Fruit fly (Drosophila melanogaster) whole organism, wandering third instar larva: Measurements from ENCODE around the gene CG32163.

Experiments used
- Abd-B ChIP-seq: fragments of >200 bp; optimal IDR thresholded peaks from 2 replicates; lab custom pipeline; 2017; ENCODE audit warnings: missing biosample characterization, missing genetic modification characterization
- CG32264 ChIP-seq: fragments of 200-800 bp; sonication (Bioruptor generic); optimal IDR thresholded peaks from 2 replicates; lab custom pipeline; 2016; ENCODE audit warnings: missing biosample characterization, missing genetic modification characterization
- CrebA ChIP-seq: fragments of 200-800 bp; sonication (Bioruptor generic); optimal IDR thresholded peaks from 2 replicates; lab custom pipeline; 2016; ENCODE audit warnings: missing biosample characterization, mild to moderate bottlenecking, missing genetic modification characterization, borderline replicate concordance
- Dfd ChIP-seq: fragments of >200 bp; optimal IDR thresholded peaks from 2 replicates; lab custom pipeline; 2017; ENCODE audit warnings: missing biosample characterization, missing genetic modification characterization
- Dif ChIP-seq: fragments of 200-275, 200-300 bp; sonication (Bioruptor generic); optimal IDR thresholded peaks from 2 replicates; lab custom pipeline; 2018; ENCODE audit warnings: missing biosample characterization, missing genetic modification characterization; ENCODE audit not compliant: partially characterized antibody
- GATAd ChIP-seq: sonication (Bioruptor generic); optimal IDR thresholded peaks from 2 replicates; lab custom pipeline; 2016; ENCODE audit warnings: missing biosample characterization, missing genetic modification characterization
- HLH106 ChIP-seq: fragments of 200-800 bp; optimal IDR thresholded peaks from 3 replicates; lab custom pipeline; 2019; ENCODE audit warnings: missing biosample characterization, mild to moderate bottlenecking, missing genetic modification characterization, moderate library complexity
- Hr78 ChIP-seq: fragments of >200 bp; optimal IDR thresholded peaks from 2 replicates; lab custom pipeline; 2017; ENCODE audit warnings: missing biosample characterization, missing genetic modification characterization
- Hr83 ChIP-seq: fragments of 200-300 bp; sonication (Bioruptor generic); optimal IDR thresholded peaks from 2 replicates; lab custom pipeline; 2016; ENCODE audit warnings: missing biosample characterization, mild to moderate bottlenecking, missing genetic modification characterization, moderate library complexity; ENCODE audit not compliant: poor library complexity, severe bottlenecking
- Jra ChIP-seq: sonication (Bioruptor generic); optimal IDR thresholded peaks from 2 replicates; lab custom pipeline; 2016; ENCODE audit warnings: missing biosample characterization, missing genetic modification characterization
- OdsH ChIP-seq: fragments of 200-800 bp; sonication (Bioruptor generic); optimal IDR thresholded peaks from 2 replicates; lab custom pipeline; 2016; ENCODE audit warnings: missing biosample characterization, mild to moderate bottlenecking, missing genetic modification characterization
- Vsx2 ChIP-seq: fragments of 200-300, 225-300 bp; sonication (Bioruptor generic); optimal IDR thresholded peaks from 2 replicates; lab custom pipeline; 2018; ENCODE audit warnings: missing biosample characterization, missing genetic modification characterization; ENCODE audit not compliant: partially characterized antibody
- br ChIP-seq: fragments of 200-800 bp; sonication (Bioruptor generic); optimal IDR thresholded peaks from 2 replicates; lab custom pipeline; 2016; ENCODE audit warnings: missing biosample characterization, missing genetic modification characterization
- brk ChIP-seq: fragments of 200-800 bp; sonication (Bioruptor generic); optimal IDR thresholded peaks from 2 replicates; lab custom pipeline; 2016; ENCODE audit warnings: missing biosample characterization, mild to moderate bottlenecking, missing genetic modification characterization
- dl ChIP-seq, 2 experiments: fragments of 175-275, 200-275 bp in 1 of 2; fragments of 200-275 bp in 1 of 2; sonication (Bioruptor generic); optimal IDR thresholded peaks; lab custom pipeline; 2018; ENCODE audit warnings: mild to moderate bottlenecking in 2 of 2, missing biosample characterization in 2 of 2, missing genetic modification characterization in 2 of 2, moderate library complexity in 2 of 2; ENCODE audit not compliant: partially characterized antibody in 2 of 2, insufficient read depth in 1 of 2
- dmrt93B ChIP-seq: fragments of 200-800 bp; sonication (Bioruptor generic); optimal IDR thresholded peaks from 2 replicates; lab custom pipeline; 2018; ENCODE audit warnings: missing biosample characterization, mild to moderate bottlenecking, missing genetic modification characterization
- dsf ChIP-seq: sonication (Bioruptor generic); optimal IDR thresholded peaks from 2 replicates; lab custom pipeline; 2016; ENCODE audit warnings: missing biosample characterization, missing genetic modification characterization, borderline replicate concordance
- ey ChIP-seq: fragments of 200-800 bp; sonication (Bioruptor generic); optimal IDR thresholded peaks from 2 replicates; lab custom pipeline; 2016; ENCODE audit warnings: missing biosample characterization, missing genetic modification characterization
- foxo ChIP-seq, 2 experiments: fragments of 200-800 bp; sonication (Bioruptor generic); optimal IDR thresholded peaks; 2 replicates in 1 of 2; 3 replicates in 1 of 2; lab custom pipeline; 2016 to 2017; ENCODE audit warnings: missing biosample characterization in 2 of 2, missing genetic modification characterization in 2 of 2
- h ChIP-seq: fragments of 200-800 bp; sonication (Bioruptor generic); optimal IDR thresholded peaks from 3 replicates; lab custom pipeline; 2016; ENCODE audit warnings: missing biosample characterization, mild to moderate bottlenecking, missing genetic modification characterization
- jim ChIP-seq: fragments of 175-275, 200-325 bp; sonication (Bioruptor generic); optimal IDR thresholded peaks from 2 replicates; lab custom pipeline; 2016; ENCODE audit warnings: missing biosample characterization, mild to moderate bottlenecking, missing genetic modification characterization
- pan ChIP-seq: fragments of >200 bp; optimal IDR thresholded peaks from 2 replicates; lab custom pipeline; 2017
- rgr ChIP-seq: fragments of 200-800 bp; sonication (Bioruptor generic); optimal IDR thresholded peaks from 3 replicates; lab custom pipeline; 2016; ENCODE audit warnings: missing biosample characterization, mild to moderate bottlenecking, missing genetic modification characterization
- sage ChIP-seq: fragments of 200-800 bp; sonication (Bioruptor generic); optimal IDR thresholded peaks from 2 replicates; lab custom pipeline; 2016; ENCODE audit warnings: missing biosample characterization, mild to moderate bottlenecking, missing genetic modification characterization
- sv ChIP-seq: fragments of 200-800 bp; sonication (Bioruptor generic); optimal IDR thresholded peaks from 3 replicates; lab custom pipeline; 2016; ENCODE audit warnings: missing biosample characterization, missing genetic modification characterization
- usp ChIP-seq: fragments of >200 bp; optimal IDR thresholded peaks from 2 replicates; lab custom pipeline; 2017; ENCODE audit warnings: missing biosample characterization, missing genetic modification characterization
- woc ChIP-seq: sonication (Bioruptor generic); optimal IDR thresholded peaks from 2 replicates; lab custom pipeline; 2016; ENCODE audit warnings: missing biosample characterization, mild to moderate bottlenecking, missing genetic modification characterization

Gene CG32163

DNA sequence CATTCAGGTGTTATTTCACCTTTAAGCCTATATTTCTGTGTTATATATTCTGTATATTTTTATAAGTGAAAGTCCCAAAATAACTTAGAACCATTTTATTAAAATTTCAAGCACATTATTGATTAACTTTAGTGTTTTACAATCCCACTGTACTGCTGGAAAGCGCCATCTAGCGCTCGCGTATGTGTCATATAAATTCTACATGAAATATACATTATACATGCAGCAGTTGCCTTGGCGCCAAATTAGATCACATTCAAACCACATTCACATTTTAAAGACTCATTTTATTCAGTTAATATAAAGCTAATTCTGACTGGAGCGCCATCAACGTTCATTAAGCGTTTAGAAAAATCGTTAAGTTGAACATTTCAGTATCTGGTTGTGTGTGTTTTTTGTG lies 23.6 kb upstream of the CG32163 start:
- no peak for TF ChIP-seq sage (GFP tag; lab: Kevin White, UChicago)
- peak in 1 of 2 experiments; percentile 4 for TF ChIP-seq foxo (GFP tag; optimal IDR thresholded peaks at IDR 0.05; lab: Kevin White, UChicago)
- TF ChIP-seq, all 38 proteins: peak for 1

DNA sequence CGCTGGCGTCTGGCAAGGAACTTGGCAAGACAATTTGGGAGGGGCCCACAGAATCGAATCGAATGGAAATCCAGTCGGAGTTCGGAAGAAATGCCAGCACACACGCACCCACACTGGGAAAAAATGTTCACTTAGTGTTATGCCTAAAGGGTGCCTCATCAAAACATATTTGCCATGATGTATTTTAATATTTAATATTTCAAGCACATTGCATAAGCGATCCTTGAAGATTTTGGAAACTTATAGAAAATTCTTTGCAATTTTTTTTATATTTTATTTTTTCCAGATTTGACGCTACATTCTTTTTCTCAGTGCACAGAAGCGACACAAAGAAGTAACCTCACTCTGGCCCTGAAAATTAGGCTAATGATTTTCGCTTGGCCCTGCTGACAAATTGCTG lies 20.9 kb upstream of the CG32163 start:
- TF ChIP-seq jim (GFP tag; lab: Kevin White, UChicago): no peak
- TF ChIP-seq pan: no peak
- TF ChIP-seq Vsx2: no peak
- TF ChIP-seq Hr78: no peak
- no peak for TF ChIP-seq Abd-B (GFP tag; lab: Kevin White, UChicago)
- TF ChIP-seq HLH106 (tag; lab: Kevin White, UChicago): no peak

DNA sequence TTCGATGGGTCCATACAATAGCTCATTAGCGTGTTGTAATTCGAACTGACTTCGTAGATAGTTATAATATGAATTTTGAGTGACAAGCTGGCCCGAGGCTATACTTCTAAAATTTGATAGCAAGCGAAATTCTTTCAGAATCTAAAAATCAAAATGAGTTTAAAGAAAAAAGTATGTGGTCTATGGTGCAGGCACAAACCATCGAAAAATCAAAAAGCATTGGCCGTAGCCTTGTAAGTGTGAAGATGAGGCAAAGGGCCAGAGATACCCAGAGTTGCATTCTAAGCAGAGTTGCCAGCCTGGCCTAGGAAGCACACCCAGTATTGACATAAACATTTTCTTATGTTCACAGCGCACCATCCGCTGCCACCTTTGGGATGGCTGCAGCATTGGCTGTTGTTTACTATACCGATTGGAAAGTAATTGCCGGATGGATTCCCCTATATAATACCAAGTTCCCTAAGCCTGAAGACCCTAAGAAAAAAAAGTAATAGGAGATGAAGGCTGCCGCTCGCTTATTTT lies 20.2 kb upstream of the CG32163 start, which contains the start of gene UQCR-6.4L:
Gene UQCR-6.4L, plus strand, starts transcription at position 51 of the 522 bp plus-strand sequence.
- TF ChIP-seq Dfd (no peak), sage (GFP tag; lab: Kevin White, UChicago) (no peak), OdsH (GFP tag; lab: Kevin White, UChicago) (no peak), Dif (GFP tag; lab: Kevin White, UChicago) (no peak), usp (GFP tag; lab: Kevin White, UChicago) (no peak), rgr (GFP tag; lab: Kevin White, UChicago) (no peak), dsf (GFP tag; lab: Kevin White, UChicago) (no peak), dmrt93B (GFP tag; lab: Kevin White, UChicago) (no peak), Hr78 (no peak), ey (GFP tag; lab: Kevin White, UChicago) (no peak), foxo (GFP tag; optimal IDR thresholded peaks at IDR 0.05; lab: Kevin White, UChicago) (no peak), h (no peak), brk (GFP tag; lab: Kevin White, UChicago) (no peak), br (no peak), sv (GFP tag; lab: Kevin White, UChicago) (no peak)

DNA sequence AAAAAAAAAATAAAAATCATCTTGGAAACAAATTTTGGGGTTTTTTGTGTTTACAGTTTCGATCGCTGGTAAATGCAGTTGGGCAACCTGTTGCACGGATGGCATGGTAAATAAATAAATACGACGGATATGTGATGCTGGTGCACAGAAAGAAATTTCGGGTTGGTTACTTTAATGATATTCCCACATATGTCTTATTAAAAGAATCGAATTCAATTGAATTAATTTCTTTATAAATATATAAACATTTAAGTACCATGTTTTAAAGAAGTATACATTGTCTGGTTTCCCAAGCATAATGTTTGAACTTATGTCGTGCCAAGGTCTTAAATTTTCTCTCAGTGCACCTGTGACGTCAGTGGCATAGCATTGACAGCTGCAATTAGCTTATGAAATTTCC lies 19.5 kb upstream of the CG32163 start:
- no peak for TF ChIP-seq dmrt93B (GFP tag; lab: Kevin White, UChicago)
- TF ChIP-seq sv (GFP tag; lab: Kevin White, UChicago): peak; percentile 14
- TF ChIP-seq, all 38 proteins: peak for 1

DNA sequence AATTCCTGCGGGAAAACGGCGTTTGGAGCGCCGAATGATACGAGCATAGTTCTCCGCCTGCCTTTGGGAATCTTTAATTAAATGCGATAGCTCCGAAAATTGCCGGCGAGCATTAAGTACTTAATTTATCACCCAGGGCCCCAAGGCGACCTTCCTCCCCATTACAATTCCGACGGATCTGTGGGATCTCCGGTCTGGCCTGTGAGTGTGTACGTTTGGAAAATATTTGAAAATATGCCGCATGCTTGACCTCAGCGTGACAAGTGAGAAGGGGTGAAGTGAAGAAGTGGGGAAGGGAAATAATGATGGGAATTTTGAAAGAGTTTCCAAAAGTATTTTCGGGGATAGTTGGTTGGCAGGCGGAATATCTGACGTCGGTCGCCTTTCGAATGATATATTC lies 17.5 kb upstream of the CG32163 start:
- TF ChIP-seq dmrt93B (GFP tag; lab: Kevin White, UChicago): no peak

DNA sequence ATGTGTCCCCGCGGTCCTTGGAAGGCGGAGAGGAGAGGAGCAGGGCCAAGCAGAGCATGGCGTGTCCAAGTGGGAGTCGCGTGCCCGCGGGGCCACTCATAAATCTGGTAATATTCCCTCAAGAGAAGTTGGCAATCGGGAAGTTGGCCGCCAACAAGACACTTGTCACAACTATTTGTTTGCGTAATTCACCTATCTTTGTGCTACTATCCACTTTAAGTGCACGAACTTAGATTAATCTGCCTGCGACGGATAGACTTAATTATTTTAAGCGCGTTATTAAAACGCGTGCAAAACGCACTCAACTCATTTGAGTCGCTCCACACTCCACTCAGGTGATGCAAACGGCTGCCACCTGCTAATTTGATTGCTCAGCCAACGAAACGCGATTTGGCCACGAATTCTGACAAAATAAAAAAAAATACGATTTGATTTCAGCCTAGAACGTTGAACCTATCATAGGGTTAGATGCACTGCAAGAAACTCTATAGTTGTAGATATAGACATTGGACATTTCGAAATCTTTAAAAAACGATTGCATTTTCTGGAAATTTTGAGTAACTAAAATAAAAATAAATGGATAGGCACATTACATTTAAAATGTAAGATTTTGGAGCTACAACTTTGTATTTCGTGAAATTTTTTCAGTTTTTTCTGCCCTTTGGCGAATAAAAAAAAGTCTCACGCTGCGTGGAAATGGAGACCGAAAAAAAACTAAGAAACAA lies 15.8 kb upstream of the CG32163 start:
- TF ChIP-seq HLH106 (tag; lab: Kevin White, UChicago) (no peak), br (no peak), woc (GFP tag; lab: Kevin White, UChicago) (no peak)

DNA sequence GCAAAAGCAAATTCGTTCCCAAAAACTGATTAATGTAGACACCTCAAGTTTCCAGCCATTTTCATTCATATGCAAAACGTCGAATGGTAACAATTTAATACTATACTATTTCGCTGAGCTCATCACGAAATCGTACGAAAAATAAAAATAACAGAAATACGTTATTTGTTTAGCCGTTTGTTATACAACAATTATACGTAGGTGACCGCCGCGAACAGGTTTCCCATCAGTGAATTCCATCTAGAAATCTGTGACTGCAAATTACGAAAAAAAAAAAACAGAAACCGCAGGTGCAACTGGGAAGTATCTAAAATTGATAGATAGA lies 15.3 kb upstream of the CG32163 start:
- TF ChIP-seq ey (GFP tag; lab: Kevin White, UChicago): no peak
- TF ChIP-seq CrebA: no peak
- TF ChIP-seq brk (GFP tag; lab: Kevin White, UChicago): no peak
- TF ChIP-seq pan: no peak
- TF ChIP-seq CG32264 (GFP tag; lab: Kevin White, UChicago): no peak
- no peak for TF ChIP-seq Hr83 (GFP tag; lab: Kevin White, UChicago)
- TF ChIP-seq GATAd (GFP tag; lab: Kevin White, UChicago): no peak
- no peak for TF ChIP-seq sage (GFP tag; lab: Kevin White, UChicago)
- TF ChIP-seq OdsH (GFP tag; lab: Kevin White, UChicago): no peak
- TF ChIP-seq foxo (GFP tag; optimal IDR thresholded peaks at IDR 0.05; lab: Kevin White, UChicago): no peak
- TF ChIP-seq dl (GFP tag; optimal IDR thresholded peaks at IDR 0.05; lab: Kevin White, UChicago; ENCODE audit: insufficient read depth in 1 of 2, partially characterized antibody in 2 of 2): no peak
- TF ChIP-seq Hr78: no peak
- TF ChIP-seq Jra: no peak
- TF ChIP-seq, all 38 proteins: peak for 0
